Fruit fly (Drosophila melanogaster) whole organism, embryonic: ENCODE results near the gene CG31223.

Source experiments
- Bgb ChIP-seq: fragments of 200-800 bp; sonication (Bioruptor generic); IDR thresholded peaks from 2 replicates; pipeline ENCODE4 v1.3.6; 2022; ENCODE audit warnings: missing biosample characterization, missing genetic modification characterization; ENCODE audit not compliant: partially characterized antibody
- CG13287 ChIP-seq: fragments of 200-800 bp; sonication (Bioruptor generic); IDR thresholded peaks from 2 replicates; pipeline ENCODE4 v1.3.6; 2022; ENCODE audit warnings: missing biosample characterization, missing genetic modification characterization; ENCODE audit not compliant: partially characterized antibody
- CG13894 ChIP-seq: fragments of 200-800 bp; sonication (Bioruptor generic); optimal IDR thresholded peaks from 3 replicates; lab custom pipeline; 2018; ENCODE audit warnings: missing biosample characterization, mild to moderate bottlenecking, missing genetic modification characterization, moderate library complexity
- CG15479 ChIP-seq: fragments of 200-800 bp; sonication (Bioruptor generic); optimal IDR thresholded peaks from 3 replicates; lab custom pipeline; 2019; ENCODE audit warnings: missing biosample characterization, mild to moderate bottlenecking, missing genetic modification characterization, moderate library complexity
- CG16815 ChIP-seq: fragments of 200-800 bp; sonication (Bioruptor generic); optimal IDR thresholded peaks from 3 replicates; lab custom pipeline; 2017; ENCODE audit warnings: missing biosample characterization, mild to moderate bottlenecking, missing genetic modification characterization
- CG17186 ChIP-seq: fragments of 200-800 bp; sonication (Bioruptor generic); optimal IDR thresholded peaks from 3 replicates; lab custom pipeline; 2017; ENCODE audit warnings: missing biosample characterization, missing genetic modification reagents, missing genetic modification characterization
- CG17612 ChIP-seq: fragments of 200-800 bp; sonication (Bioruptor generic); IDR thresholded peaks from 2 replicates; pipeline ENCODE4 v1.3.6; 2022; ENCODE audit warnings: missing biosample characterization, missing genetic modification characterization
- CG34224 ChIP-seq: fragments of 200-800 bp; sonication (Bioruptor generic); IDR thresholded peaks from 3 replicates; pipeline ENCODE4 v1.3.6; 2022; ENCODE audit warnings: missing biosample characterization, missing genetic modification characterization; ENCODE audit not compliant: partially characterized antibody
- CG5180 ChIP-seq: fragments of 200-800 bp; sonication (Bioruptor generic); optimal IDR thresholded peaks from 3 replicates; lab custom pipeline; 2017; ENCODE audit warnings: missing biosample characterization, missing genetic modification characterization, mild to moderate bottlenecking, moderate library complexity, missing genetic modification reagents
- CG7963 ChIP-seq: fragments of 200-800 bp; sonication (Bioruptor generic); IDR thresholded peaks from 3 replicates; pipeline ENCODE4 v1.3.6; 2022; ENCODE audit warnings: missing biosample characterization, missing genetic modification characterization; ENCODE audit not compliant: partially characterized antibody
- CG8388 ChIP-seq: fragments of 200-800 bp; sonication (Bioruptor generic); optimal IDR thresholded peaks from 2 replicates; lab custom pipeline; 2019; ENCODE audit warnings: missing biosample characterization, mild to moderate bottlenecking, missing genetic modification characterization, moderate library complexity
- CG9797 ChIP-seq: fragments of 200-800 bp; sonication (Bioruptor generic); optimal IDR thresholded peaks from 3 replicates; lab custom pipeline; 2018; ENCODE audit warnings: missing biosample characterization, mild to moderate bottlenecking, missing genetic modification characterization
- CTCF ChIP-seq: fragments of 200-800 bp; sonication (Bioruptor generic); optimal IDR thresholded peaks from 2 replicates; lab custom pipeline; 2017; ENCODE audit warnings: missing biosample characterization, mild to moderate bottlenecking, missing genetic modification characterization, moderate library complexity
- CrebB ChIP-seq: fragments of 200-800 bp; sonication (Bioruptor generic); optimal IDR thresholded peaks from 3 replicates; lab custom pipeline; 2018; ENCODE audit warnings: missing biosample characterization, mild to moderate bottlenecking, missing genetic modification characterization
- Dll ChIP-seq: fragments of 200-800 bp; sonication (Bioruptor generic); IDR thresholded peaks from 4 replicates; pipeline ENCODE4 v1.3.6; 2022; ENCODE audit warnings: missing biosample characterization, missing genetic modification characterization; ENCODE audit not compliant: partially characterized antibody
- Doc3 ChIP-seq: fragments of 200-800 bp; sonication (Bioruptor generic); IDR thresholded peaks from 3 replicates; pipeline ENCODE4 v1.3.6; 2022; ENCODE audit warnings: missing biosample characterization, missing genetic modification characterization; ENCODE audit not compliant: partially characterized antibody
- Drgx ChIP-seq: fragments of 200-800 bp; sonication (Bioruptor generic); IDR thresholded peaks from 2 replicates; pipeline ENCODE4 v1.3.6; 2022; ENCODE audit warnings: missing biosample characterization, missing genetic modification characterization
- Ets65A ChIP-seq: fragments of 200-800 bp; sonication (Bioruptor generic); peaks from one replicate; lab custom pipeline; 2016; ENCODE audit warnings: missing biosample characterization, missing genetic modification characterization
- Ets97D ChIP-seq: fragments of 200-800 bp; sonication (Bioruptor generic); optimal IDR thresholded peaks from 3 replicates; lab custom pipeline; 2016; ENCODE audit warnings: missing biosample characterization, missing genetic modification characterization
- HLH4C ChIP-seq: fragments of 200-800 bp; sonication (Bioruptor generic); IDR thresholded peaks from 3 replicates; pipeline ENCODE4 v1.3.6; 2022; ENCODE audit warnings: missing biosample characterization, missing genetic modification characterization; ENCODE audit not compliant: partially characterized antibody
- Hey ChIP-seq: fragments of 200-800 bp; sonication (Bioruptor generic); optimal IDR thresholded peaks from 3 replicates; lab custom pipeline; 2018; ENCODE audit warnings: missing biosample characterization, mild to moderate bottlenecking, missing genetic modification characterization
- HmgD ChIP-seq: fragments of 200-800 bp; sonication (Bioruptor generic); optimal IDR thresholded peaks from 3 replicates; lab custom pipeline; 2016; ENCODE audit warnings: missing biosample characterization, missing genetic modification characterization
- Hr39 ChIP-seq: fragments of >200 bp; optimal IDR thresholded peaks from 2 replicates; lab custom pipeline; 2017
- Optix ChIP-seq: fragments of 200-800 bp; sonication (Bioruptor generic); IDR thresholded peaks from 3 replicates; pipeline ENCODE4 v1.3.6; 2022; ENCODE audit warnings: missing biosample characterization, missing genetic modification characterization
- Poxn ChIP-seq: fragments of 200-800 bp; sonication (Bioruptor generic); IDR thresholded peaks from 2 replicates; pipeline ENCODE4 v1.3.6; 2022; ENCODE audit warnings: missing biosample characterization, missing genetic modification characterization
- Trl ChIP-seq, 3 experiments: fragments of >200 bp in 2 of 3; fragments of 200-800 bp in 1 of 3; sonication (Bioruptor generic) in 1 of 3; optimal IDR thresholded peaks; 2 replicates in 1 of 3; 3 replicates in 2 of 3; lab custom pipeline; 2016 to 2017; ENCODE audit warnings: missing biosample characterization in 1 of 3, missing genetic modification characterization in 1 of 3
- al ChIP-seq: fragments of 200-800 bp; sonication (Bioruptor generic); IDR thresholded peaks from 2 replicates; pipeline ENCODE4 v1.3.6; 2022; ENCODE audit warnings: missing biosample characterization, missing genetic modification characterization
- amos ChIP-seq: fragments of 200-800 bp; sonication (Bioruptor generic); IDR thresholded peaks from 2 replicates; pipeline ENCODE4 v1.3.6; 2022; ENCODE audit warnings: missing biosample characterization, missing genetic modification characterization; ENCODE audit not compliant: partially characterized antibody
- ara ChIP-seq: fragments of 200-800 bp; sonication (Bioruptor generic); IDR thresholded peaks from 2 replicates; pipeline ENCODE4 v1.3.6; 2022; ENCODE audit warnings: missing biosample characterization, missing genetic modification characterization
- br ChIP-seq: fragments of >200 bp; optimal IDR thresholded peaks from 2 replicates; lab custom pipeline; 2017
- fu2 ChIP-seq: fragments of 200-800 bp; sonication (Bioruptor generic); optimal IDR thresholded peaks from 2 replicates; lab custom pipeline; 2016; ENCODE audit warnings: missing biosample characterization, missing genetic modification characterization
- gfzf ChIP-seq: fragments of 200-800 bp; sonication (Bioruptor generic); optimal IDR thresholded peaks from 2 replicates; lab custom pipeline; 2016; ENCODE audit warnings: missing biosample characterization, mild to moderate bottlenecking, missing genetic modification characterization, moderate library complexity
- hbn ChIP-seq: fragments of 200-800 bp; sonication (Bioruptor generic); IDR thresholded peaks from 2 replicates; pipeline ENCODE4 v1.3.6; 2022; ENCODE audit warnings: missing biosample characterization, missing genetic modification characterization; ENCODE audit not compliant: partially characterized antibody
- knrl ChIP-seq: fragments of 200-800 bp; sonication (Bioruptor generic); IDR thresholded peaks from 3 replicates; pipeline ENCODE4 v1.3.6; 2022; ENCODE audit warnings: missing biosample characterization, missing genetic modification characterization; ENCODE audit not compliant: partially characterized antibody
- otp ChIP-seq: fragments of 200-800 bp; sonication (Bioruptor generic); IDR thresholded peaks from 3 replicates; pipeline ENCODE4, ENCODE4 v1.3.6; 2022; ENCODE audit warnings: missing biosample characterization, missing genetic modification characterization
- phol ChIP-seq: fragments of 200-800 bp; sonication (Bioruptor generic); optimal IDR thresholded peaks from 3 replicates; lab custom pipeline; 2018; ENCODE audit warnings: missing biosample characterization, mild to moderate bottlenecking, missing genetic modification characterization, moderate library complexity
- pzg ChIP-seq: fragments of 200-800 bp; sonication (Bioruptor generic); optimal IDR thresholded peaks from 3 replicates; lab custom pipeline; 2018; ENCODE audit warnings: missing biosample characterization, mild to moderate bottlenecking, missing genetic modification characterization, moderate library complexity
- sc ChIP-seq, 3 experiments: fragments of >200 bp in 2 of 3; fragments of 200-800 bp in 1 of 3; sonication (Bioruptor generic) in 1 of 3; optimal IDR thresholded peaks; 2 replicates in 2 of 3; 3 replicates in 1 of 3; lab custom pipeline; 2017; ENCODE audit warnings: mild to moderate bottlenecking in 1 of 3, missing biosample characterization in 1 of 3, missing genetic modification characterization in 1 of 3, missing genetic modification reagents in 1 of 3
- shn ChIP-seq: fragments of 200-800 bp; sonication (Bioruptor generic); optimal IDR thresholded peaks from 3 replicates; lab custom pipeline; 2016; ENCODE audit warnings: missing biosample characterization, missing genetic modification characterization
- stwl ChIP-seq: fragments of 200-800 bp; sonication (Bioruptor generic); optimal IDR thresholded peaks from 3 replicates; lab custom pipeline; 2018; ENCODE audit warnings: missing biosample characterization, mild to moderate bottlenecking, missing genetic modification characterization, moderate library complexity
- tio ChIP-seq: fragments of 200-800 bp; sonication (Bioruptor generic); optimal IDR thresholded peaks from 2 replicates; lab custom pipeline; 2017; ENCODE audit warnings: missing biosample characterization, missing genetic modification characterization, inconsistent platforms
- trem ChIP-seq: fragments of 200-800 bp; optimal IDR thresholded peaks from 3 replicates; lab custom pipeline; 2019; ENCODE audit warnings: missing biosample characterization, mild to moderate bottlenecking, missing genetic modification characterization, moderate library complexity

CG31223 gene

dm6 chr3R:20790437-20790836 lies 40.5 kb upstream of the CG31223 start:
- peak; percentile 64 for TF ChIP-seq Ets65A (GFP tag; lab: Kevin White, UChicago)
- TF ChIP-seq CG7963 (GFP tag; lab: Robert Waterston, UW): no peak
- TF ChIP-seq Drgx (GFP tag; lab: Robert Waterston, UW): peak; percentile 62
- TF ChIP-seq CG16815: no peak
- TF ChIP-seq shn (GFP tag; lab: Kevin White, UChicago): no peak
- TF ChIP-seq, all 482 proteins: peak for 2

dm6 chr3R:20791212-20791789 lies 39.6 kb upstream of the CG31223 start:
- no peak for TF ChIP-seq CG8388 (GFP tag; lab: Kevin White, UChicago)
- TF ChIP-seq CG17612 (GFP tag; lab: Robert Waterston, UW): no peak
- 0 out of 3 replicates have a peak, but pooled peaks have one; percentile 22 for TF ChIP-seq Doc3 (GFP tag; lab: Robert Waterston, UW)
- no peak for TF ChIP-seq br (lab: Kevin White, UChicago)
- TF ChIP-seq ara: peak; percentile 29; the same call in 1 of the 2 replicates
- peak in 1 of 2 experiments; percentile 23 for TF ChIP-seq Trl (optimal IDR thresholded peaks at IDR 0.05; lab: Kevin White, UChicago)
- TF ChIP-seq Trl (GFP tag; optimal IDR thresholded peaks at IDR 0.05; lab: Kevin White, UChicago): no peak
- TF ChIP-seq CG15479 (GFP tag; lab: Kevin White, UChicago): peak; percentile 73
- TF ChIP-seq, all 482 proteins: peak for 4

- TF ChIP-seq fu2 (GFP tag; lab: Kevin White, UChicago) (no peak), Ets65A (GFP tag; lab: Kevin White, UChicago) (peak; percentile 60)
Observed at dm6 chr3R:20796949-20797348, 34.0 kb upstream of the CG31223 start.

dm6 chr3R:20802253-20802652 lies 28.7 kb upstream of the CG31223 start:
- TF ChIP-seq tio (GFP tag; lab: Kevin White, UChicago): no peak
- TF ChIP-seq Poxn (GFP tag; lab: Robert Waterston, UW): no peak
- TF ChIP-seq Hey (tag; lab: Kevin White, UChicago): peak; percentile 5
- TF ChIP-seq Hr39 (lab: Kevin White, UChicago): peak; percentile 88
- TF ChIP-seq CG5180: no peak

- peak; percentile 79 for TF ChIP-seq CG13287 (GFP tag; lab: Robert Waterston, UW)
- TF ChIP-seq Dll (GFP tag; lab: Robert Waterston, UW): peak; percentile 73
- peak; percentile 53 for TF ChIP-seq Ets97D (GFP tag; lab: Kevin White, UChicago)
- TF ChIP-seq phol: peak; percentile 84
- TF ChIP-seq CG34224 (GFP tag; lab: Robert Waterston, UW): peak; percentile 68
- TF ChIP-seq gfzf (GFP tag; lab: Kevin White, UChicago): peak; percentile 60
- TF ChIP-seq HmgD (GFP tag; lab: Kevin White, UChicago): no peak
- TF ChIP-seq CG17186 (GFP tag; lab: Kevin White, UChicago): peak; percentile 37
- TF ChIP-seq sc (optimal IDR thresholded peaks at IDR 0.05; lab: Kevin White, UChicago): no peak
- TF ChIP-seq sc (GFP tag; optimal IDR thresholded peaks at IDR 0.05; lab: Kevin White, UChicago): no peak
- peak; percentile 72 for TF ChIP-seq amos (GFP tag; lab: Robert Waterston, UW)
- TF ChIP-seq al: no peak
- 0 out of 3 replicates have a peak, but pooled peaks have one; percentile 9 for TF ChIP-seq HLH4C (GFP tag; lab: Robert Waterston, UW)
- no peak for TF ChIP-seq CrebB
- TF ChIP-seq CG9797: peak; percentile 74
- TF ChIP-seq Bgb (GFP tag; lab: Robert Waterston, UW): peak; percentile 79
- peak; percentile 10 for TF ChIP-seq CTCF (GFP tag; lab: Kevin White, UChicago)
- peak; percentile 49 for TF ChIP-seq trem (tag; lab: Kevin White, UChicago)
- peak; percentile 64 for TF ChIP-seq pzg
- no peak for TF ChIP-seq CG13894 (tag; lab: Kevin White, UChicago)
- TF ChIP-seq hbn (GFP tag; lab: Robert Waterston, UW): peak; percentile 48; the same call in 1 of the 2 replicates
- peak; percentile 70 for TF ChIP-seq knrl
- no peak for TF ChIP-seq Optix (GFP tag; lab: Robert Waterston, UW)
- TF ChIP-seq otp: no peak
- peak; percentile 91 for TF ChIP-seq stwl (tag; lab: Kevin White, UChicago)
Observed at dm6 chr3R:20816008-20816407, 14.9 kb upstream of the CG31223 start, which contains the start of gene Fancd2. TSS of gene Fancd2 (minus strand) at chr3R:20816190.
